Fruit fly (Drosophila melanogaster): ENCODE results near the gene CG4467.

CG4467 gene

DNA sequence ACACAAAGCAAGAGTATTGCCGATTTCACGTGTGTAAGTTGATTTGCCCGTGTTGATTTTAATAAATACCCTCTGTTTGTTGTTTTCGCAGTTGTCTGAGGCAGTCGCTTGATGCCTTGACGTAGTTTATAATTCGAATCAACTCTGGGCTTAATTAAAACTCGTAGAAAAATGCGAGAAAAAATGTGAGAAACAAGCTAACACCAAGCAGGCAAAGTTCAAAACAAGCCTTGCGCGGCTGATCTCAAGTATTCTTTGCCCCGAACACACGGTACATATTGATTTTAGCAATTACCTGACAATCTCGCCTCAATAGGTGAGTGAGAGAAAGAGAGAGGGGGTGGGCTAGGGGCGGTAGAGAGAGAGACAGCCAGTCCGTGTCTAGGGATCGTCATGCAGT lies 23.4 kb downstream of the CG4467 start:
- TF ChIP-seq CG10631 (GFP tag; optimal IDR thresholded peaks at IDR 0.05), result no peak
- no peak for TF ChIP-seq CG11762 (GFP tag; optimal IDR thresholded peaks at IDR 0.05; ENCODE audit: insufficient read depth)
- TF ChIP-seq CG15336 (GFP tag; IDR thresholded peaks at IDR 0.05), result no peak
- TF ChIP-seq CG8119 (GFP tag; IDR thresholded peaks at IDR 0.05), result 0 out of 3 replicates have a peak, but pooled peaks have one; percentile 18
- TF ChIP-seq achi (GFP tag; optimal IDR thresholded peaks at IDR 0.05), result no peak
- no peak for TF ChIP-seq CG11294 (GFP tag; IDR thresholded peaks at IDR 0.05)
- peak; percentile 5 for TF ChIP-seq Eip78C (GFP tag)
- no peak for TF ChIP-seq CG8319 (GFP tag; optimal IDR thresholded peaks at IDR 0.05)
- TF ChIP-seq CG1621 (tag; optimal IDR thresholded peaks at IDR 0.05), result no peak
- no peak for TF ChIP-seq Ets96B (tag; optimal IDR thresholded peaks at IDR 0.05)
- TF ChIP-seq ss (GFP tag; optimal IDR thresholded peaks at IDR 0.05), result peak in 1 of 2 experiments; percentile 23
- no peak for TF ChIP-seq CG11902 (GFP tag; optimal IDR thresholded peaks at IDR 0.05)
- no peak for TF ChIP-seq Sox14 (GFP tag; optimal IDR thresholded peaks at IDR 0.05)
- TF ChIP-seq spab (GFP tag; optimal IDR thresholded peaks at IDR 0.05), result no peak
- no peak for TF ChIP-seq Ets21C (GFP tag; optimal IDR thresholded peaks at IDR 0.05)
- peak; percentile 1 for TF ChIP-seq CG32006 (GFP tag; optimal IDR thresholded peaks at IDR 0.05)
- TF ChIP-seq CG4318 (GFP tag; optimal IDR thresholded peaks at IDR 0.05), result no peak
- TF ChIP-seq CG6854 (GFP tag; optimal IDR thresholded peaks at IDR 0.05), result no peak
- TF ChIP-seq fd85E (GFP tag; optimal IDR thresholded peaks at IDR 0.05), result no peak
- peak; percentile 19 for TF ChIP-seq CG6808 (GFP tag; optimal IDR thresholded peaks at IDR 0.05)
- no peak for TF ChIP-seq fd59A (GFP tag; optimal IDR thresholded peaks at IDR 0.05)
- TF ChIP-seq acj6 (GFP tag; optimal IDR thresholded peaks at IDR 0.05), result no peak
- TF ChIP-seq salr (GFP tag; optimal IDR thresholded peaks at IDR 0.05), result no peak
- TF ChIP-seq esn (GFP tag; optimal IDR thresholded peaks at IDR 0.05), result no peak
- TF ChIP-seq fkh (GFP tag; optimal IDR thresholded peaks at IDR 0.05), result peak; percentile 87
- TF ChIP-seq CG9139 (GFP tag; optimal IDR thresholded peaks at IDR 0.05), result no peak
- no peak for TF ChIP-seq CG31627 (GFP tag; optimal IDR thresholded peaks at IDR 0.05)

- peak; percentile 52 for TF ChIP-seq Eip78C (GFP tag)
- no peak for TF ChIP-seq CG15336 (GFP tag; IDR thresholded peaks at IDR 0.05)
- peak; percentile 5 for TF ChIP-seq Smox (GFP tag; optimal IDR thresholded peaks at IDR 0.05)
- peak; percentile 82 for TF ChIP-seq vri (GFP tag; optimal IDR thresholded peaks at IDR 0.05)
- TF ChIP-seq Lpt (GFP tag; optimal IDR thresholded peaks at IDR 0.05), result no peak
- TF ChIP-seq Eip93F (GFP tag; optimal IDR thresholded peaks at IDR 0.05), result peak; percentile 75
- no peak for TF ChIP-seq acj6 (GFP tag; optimal IDR thresholded peaks at IDR 0.05)
- TF ChIP-seq Met (GFP tag; optimal IDR thresholded peaks at IDR 0.05), result peak; percentile 1
- no peak for TF ChIP-seq Blimp-1 (GFP tag; optimal IDR thresholded peaks at IDR 0.05)
- peak; percentile 71 for TF ChIP-seq svp (GFP tag)
- peak; percentile 38 for TF ChIP-seq fkh (GFP tag; optimal IDR thresholded peaks at IDR 0.05)
Measured at dm6 chr3R:23223151-23223810, 25.4 kb downstream of the CG4467 start.

DNA sequence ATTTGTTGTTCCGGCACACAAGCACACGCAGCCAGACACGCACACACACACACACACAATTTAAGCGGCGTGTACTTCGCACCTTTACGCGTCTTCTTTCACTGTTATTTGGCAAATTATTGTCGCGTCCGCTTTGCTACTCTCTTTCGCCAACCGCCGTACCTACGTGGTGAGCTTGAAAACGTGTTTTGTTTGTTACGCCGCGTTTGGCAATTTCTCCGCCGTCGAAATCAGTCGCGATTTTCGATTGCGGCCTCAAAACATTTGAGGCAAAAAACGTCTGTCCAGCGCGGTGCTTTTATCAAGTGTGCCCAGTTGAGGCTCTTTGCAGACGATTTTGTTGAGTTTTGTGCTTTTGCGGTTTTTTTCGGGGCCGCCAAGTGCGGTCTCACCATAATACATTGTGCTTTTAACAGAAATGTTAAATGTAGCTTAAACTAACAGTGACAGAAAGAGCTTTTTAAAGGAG lies 27.0 kb downstream of the CG4467 start:
- TF ChIP-seq vri (GFP tag; optimal IDR thresholded peaks at IDR 0.05) (peak; percentile 71), CG11294 (GFP tag; IDR thresholded peaks at IDR 0.05) (no peak), CG3919 (GFP tag; optimal IDR thresholded peaks at IDR 0.05) (peak; percentile 28), CG11762 (GFP tag; optimal IDR thresholded peaks at IDR 0.05; ENCODE audit: insufficient read depth) (no peak), CG8119 (GFP tag; IDR thresholded peaks at IDR 0.05) (peak; percentile 17; the same call in 1 of the 3 replicates), Blimp-1 (GFP tag; optimal IDR thresholded peaks at IDR 0.05) (peak; percentile 30), ss (GFP tag; optimal IDR thresholded peaks at IDR 0.05) (peak; percentile 69 to 70), Eip78C (GFP tag) (peak; percentile 59), CG6163 (GFP tag; IDR thresholded peaks at IDR 0.05) (peak; percentile 56; the same call in 2 of the 3 replicates), topi (GFP tag; optimal IDR thresholded peaks at IDR 0.05) (peak; percentile 23), Eip93F (GFP tag; optimal IDR thresholded peaks at IDR 0.05) (peak; percentile 73), spab (GFP tag; optimal IDR thresholded peaks at IDR 0.05) (peak; percentile 28), CG32006 (GFP tag; optimal IDR thresholded peaks at IDR 0.05) (no peak), OdsH (GFP tag; optimal IDR thresholded peaks at IDR 0.05) (no peak), Sox14 (GFP tag; optimal IDR thresholded peaks at IDR 0.05) (peak; percentile 53), Met (GFP tag; optimal IDR thresholded peaks at IDR 0.05) (peak; percentile 8), lz (GFP tag; optimal IDR thresholded peaks at IDR 0.05) (peak; percentile 10), esn (GFP tag; optimal IDR thresholded peaks at IDR 0.05) (peak; percentile 24), pdm3 (GFP tag; optimal IDR thresholded peaks at IDR 0.05) (no peak), net (GFP tag; optimal IDR thresholded peaks at IDR 0.05) (peak; percentile 7), CG7368 (GFP tag; optimal IDR thresholded peaks at IDR 0.05) (no peak), eg (GFP tag; IDR thresholded peaks at IDR 0.05) (peak; percentile 5; the same call in 1 of the 3 replicates), CG16779 (tag; optimal IDR thresholded peaks at IDR 0.05) (peak; percentile 45), Hr4 (GFP tag; optimal IDR thresholded peaks at IDR 0.05) (no peak), Hr39 (GFP tag; optimal IDR thresholded peaks at IDR 0.05) (no peak), fd85E (GFP tag; optimal IDR thresholded peaks at IDR 0.05) (peak; percentile 51)
